Fruit fly (Drosophila melanogaster) whole organism, embryonic: ENCODE results near the gene CG33927.

ENCODE experiments used
- CG10979 ChIP-seq: fragments of 200-800 bp; sonication (Bioruptor generic); optimal IDR thresholded peaks from 2 replicates; lab custom pipeline; 2018; ENCODE audit warnings: missing biosample characterization, mild to moderate bottlenecking, missing genetic modification characterization, moderate library complexity
- CG11085 ChIP-seq: fragments of 200-800 bp; sonication (Bioruptor generic); IDR thresholded peaks from 2 replicates; pipeline ENCODE4 v1.3.6; 2022; ENCODE audit warnings: missing biosample characterization, missing genetic modification characterization
- CG11093 ChIP-seq: fragments of 200-800 bp; sonication (Bioruptor generic); IDR thresholded peaks from 3 replicates; pipeline ENCODE4 v1.3.6; 2022; ENCODE audit warnings: missing biosample characterization, missing genetic modification characterization
- CG11456 ChIP-seq: fragments of 200-800 bp; sonication (Bioruptor generic); IDR thresholded peaks from 3 replicates; pipeline ENCODE4 v1.3.6; 2022; ENCODE audit warnings: missing biosample characterization, missing genetic modification characterization
- CG12391 ChIP-seq: fragments of 200-800 bp; sonication (Bioruptor generic); optimal IDR thresholded peaks from 3 replicates; lab custom pipeline; 2018; ENCODE audit warnings: missing biosample characterization, mild to moderate bottlenecking, missing genetic modification characterization, moderate library complexity
- CG14965 ChIP-seq: fragments of 200-800 bp; sonication (Bioruptor generic); optimal IDR thresholded peaks from 2 replicates; lab custom pipeline; 2016; ENCODE audit warnings: missing biosample characterization, missing genetic modification characterization, borderline replicate concordance
- CG15269 ChIP-seq: fragments of 200-800 bp; sonication (Bioruptor generic); optimal IDR thresholded peaks from 2 replicates; lab custom pipeline; 2018; ENCODE audit warnings: missing biosample characterization, mild to moderate bottlenecking, missing genetic modification characterization, moderate library complexity
- CG1529 ChIP-seq: fragments of 200-800 bp; sonication (Bioruptor generic); optimal IDR thresholded peaks from 3 replicates; lab custom pipeline; 2018; ENCODE audit warnings: missing biosample characterization, missing genetic modification characterization
- CG15601 ChIP-seq: fragments of 200-800 bp; sonication (Bioruptor generic); optimal IDR thresholded peaks from 3 replicates; lab custom pipeline; 2019; ENCODE audit warnings: missing biosample characterization, mild to moderate bottlenecking, missing genetic modification characterization, moderate library complexity
- CG16813 ChIP-seq: fragments of 200-800 bp; sonication (Bioruptor generic); IDR thresholded peaks from 3 replicates; pipeline ENCODE4 v1.3.6; 2022; ENCODE audit warnings: missing biosample characterization, missing genetic modification characterization; ENCODE audit not compliant: partially characterized antibody
- CG17568 ChIP-seq: fragments of 200-800 bp; sonication (Bioruptor generic); optimal IDR thresholded peaks from 2 replicates; lab custom pipeline; 2018; ENCODE audit warnings: missing biosample characterization, mild to moderate bottlenecking, missing genetic modification characterization, moderate library complexity
- CG1792 ChIP-seq: fragments of 200-800 bp; sonication (Bioruptor generic); optimal IDR thresholded peaks from 2 replicates; lab custom pipeline; 2016; ENCODE audit warnings: missing biosample characterization, missing genetic modification characterization
- CG31365 ChIP-seq: fragments of 200-800 bp; sonication (Bioruptor generic); optimal IDR thresholded peaks from 2 replicates; lab custom pipeline; 2018; ENCODE audit warnings: missing biosample characterization, mild to moderate bottlenecking, missing genetic modification characterization
- CG3726 ChIP-seq: fragments of 200-800 bp; sonication (Bioruptor generic); IDR thresholded peaks from 3 replicates; pipeline ENCODE4, ENCODE4 v1.3.6; 2022; ENCODE audit warnings: missing biosample characterization, missing genetic modification characterization
- CG42726 ChIP-seq: fragments of 200-800 bp; sonication (Bioruptor generic); IDR thresholded peaks from 2 replicates; pipeline ENCODE4 v1.3.6; 2022; ENCODE audit warnings: missing biosample characterization, missing genetic modification characterization; ENCODE audit not compliant: partially characterized antibody
- CG5953 ChIP-seq: fragments of 200-800 bp; sonication (Bioruptor generic); IDR thresholded peaks from 2 replicates; pipeline ENCODE4 v1.3.6; 2022; ENCODE audit warnings: missing biosample characterization, missing genetic modification characterization
- CG8290 ChIP-seq, 3 experiments: fragments of 200-800 bp; sonication (Bioruptor generic); optimal IDR thresholded peaks; 2 replicates each; lab custom pipeline; 2016 to 2019; ENCODE audit warnings: missing biosample characterization in 3 of 3, missing genetic modification characterization in 3 of 3, mild to moderate bottlenecking in 2 of 3, moderate library complexity in 1 of 3
- CG9437 ChIP-seq: fragments of 200-800 bp; sonication (Bioruptor generic); optimal IDR thresholded peaks from 2 replicates; lab custom pipeline; 2018; ENCODE audit warnings: missing biosample characterization, mild to moderate bottlenecking, missing genetic modification characterization
- CTCF ChIP-seq: fragments of 200-800 bp; sonication (Bioruptor generic); optimal IDR thresholded peaks from 2 replicates; lab custom pipeline; 2017; ENCODE audit warnings: missing biosample characterization, mild to moderate bottlenecking, missing genetic modification characterization, moderate library complexity
- Fer2 ChIP-seq: fragments of 200-800 bp; sonication (Bioruptor generic); optimal IDR thresholded peaks from 2 replicates; lab custom pipeline; 2018; ENCODE audit warnings: missing biosample characterization, mild to moderate bottlenecking, missing genetic modification characterization, moderate library complexity
- Jarid2 ChIP-seq: fragments of 200-800 bp; sonication (Bioruptor generic); optimal IDR thresholded peaks from 3 replicates; lab custom pipeline; 2017; ENCODE audit warnings: mild to moderate bottlenecking, missing biosample characterization, missing genetic modification reagents, missing genetic modification characterization
- Lhr ChIP-seq: fragments of 200-800 bp; sonication (Bioruptor generic); optimal IDR thresholded peaks from 3 replicates; lab custom pipeline; 2017; ENCODE audit warnings: mild to moderate bottlenecking, missing biosample characterization, missing genetic modification reagents, missing genetic modification characterization
- Myb ChIP-seq: fragments of 200-800 bp; sonication (Bioruptor generic); optimal IDR thresholded peaks from 2 replicates; lab custom pipeline; 2016; ENCODE audit warnings: missing biosample characterization, missing genetic modification characterization
- Nf-YC ChIP-seq: fragments of 200-800 bp; optimal IDR thresholded peaks from 3 replicates; lab custom pipeline; 2019; ENCODE audit warnings: missing biosample characterization, mild to moderate bottlenecking, missing genetic modification characterization, moderate library complexity
- Opbp ChIP-seq: fragments of 200-800 bp; sonication (Bioruptor generic); IDR thresholded peaks from 3 replicates; pipeline ENCODE4 v1.3.6; 2022; ENCODE audit warnings: missing biosample characterization, missing genetic modification characterization; ENCODE audit not compliant: partially characterized antibody
- Poxn ChIP-seq: fragments of 200-800 bp; sonication (Bioruptor generic); IDR thresholded peaks from 2 replicates; pipeline ENCODE4 v1.3.6; 2022; ENCODE audit warnings: missing biosample characterization, missing genetic modification characterization
- Scr ChIP-seq: fragments of 200-800 bp; sonication (Bioruptor generic); IDR thresholded peaks from 2 replicates; pipeline ENCODE4 v1.3.6; 2022; ENCODE audit warnings: missing biosample characterization, missing genetic modification characterization; ENCODE audit not compliant: partially characterized antibody
- Spps ChIP-seq: fragments of 200-800 bp; sonication (Bioruptor generic); optimal IDR thresholded peaks from 2 replicates; lab custom pipeline; 2018; ENCODE audit warnings: missing biosample characterization, mild to moderate bottlenecking, missing genetic modification characterization
- amos ChIP-seq: fragments of 200-800 bp; sonication (Bioruptor generic); IDR thresholded peaks from 2 replicates; pipeline ENCODE4 v1.3.6; 2022; ENCODE audit warnings: missing biosample characterization, missing genetic modification characterization; ENCODE audit not compliant: partially characterized antibody
- az2 ChIP-seq: fragments of 200-800 bp; sonication (Bioruptor generic); optimal IDR thresholded peaks from 3 replicates; lab custom pipeline; 2016; ENCODE audit warnings: missing biosample characterization, missing genetic modification characterization
- bab2 ChIP-seq: fragments of 200-800 bp; sonication (Bioruptor generic); optimal IDR thresholded peaks from 2 replicates; lab custom pipeline; 2016; ENCODE audit warnings: missing biosample characterization, missing genetic modification characterization
- cad ChIP-seq: fragments of >200 bp; optimal IDR thresholded peaks from 2 replicates; lab custom pipeline; 2017; ENCODE audit warnings: missing biosample characterization, missing genetic modification characterization
- cg ChIP-seq: fragments of 200-800 bp; sonication (Bioruptor generic); optimal IDR thresholded peaks from 3 replicates; lab custom pipeline; 2019; ENCODE audit warnings: missing biosample characterization, mild to moderate bottlenecking, missing genetic modification characterization, moderate library complexity
- chinmo ChIP-seq: fragments of 200-800 bp; sonication (Bioruptor generic); IDR thresholded peaks from 4 replicates; pipeline ENCODE4 v1.3.6; 2022; ENCODE audit warnings: missing biosample characterization, missing genetic modification characterization; ENCODE audit not compliant: partially characterized antibody
- ci ChIP-seq: fragments of 200-800 bp; sonication (Bioruptor generic); IDR thresholded peaks from 3 replicates; pipeline ENCODE4 v1.3.6; 2022; ENCODE audit warnings: missing biosample characterization, missing genetic modification characterization
- dpn ChIP-seq, 2 experiments: fragments of 200-800 bp; sonication (Bioruptor generic); optimal IDR thresholded peaks; 3 replicates each; lab custom pipeline; 2016; ENCODE audit warnings: missing biosample characterization in 2 of 2, missing genetic modification characterization in 2 of 2
- emc ChIP-seq: fragments of 200-800 bp; sonication (Bioruptor generic); optimal IDR thresholded peaks from 2 replicates; lab custom pipeline; 2016; ENCODE audit warnings: missing biosample characterization, missing genetic modification characterization
- gcm2 ChIP-seq: fragments of 200-800 bp; sonication (Bioruptor generic); optimal IDR thresholded peaks from 2 replicates; lab custom pipeline; 2016; ENCODE audit warnings: missing biosample characterization, missing genetic modification characterization
- hb ChIP-seq: fragments of 200-800 bp; sonication (Bioruptor generic); IDR thresholded peaks from 3 replicates; pipeline ENCODE4 v1.3.6; 2022; ENCODE audit warnings: missing biosample characterization, missing genetic modification characterization; ENCODE audit not compliant: partially characterized antibody
- hkb ChIP-seq, 2 experiments: fragments of 200-800 bp in 1 of 2; fragments of >200 bp in 1 of 2; sonication (Bioruptor generic) in 1 of 2; IDR thresholded peaks in 1 of 2; optimal IDR thresholded peaks in 1 of 2; 2 replicates each; pipeline versions ENCODE4 v1.3.6 to Lab custom; 2017 to 2022; ENCODE audit warnings: missing biosample characterization in 1 of 2, missing genetic modification characterization in 1 of 2
- knrl ChIP-seq: fragments of 200-800 bp; sonication (Bioruptor generic); IDR thresholded peaks from 3 replicates; pipeline ENCODE4 v1.3.6; 2022; ENCODE audit warnings: missing biosample characterization, missing genetic modification characterization; ENCODE audit not compliant: partially characterized antibody
- nerfin-2 ChIP-seq: fragments of 200-800 bp; sonication (Bioruptor generic); IDR thresholded peaks from 2 replicates; pipeline ENCODE4 v1.3.6; 2022; ENCODE audit warnings: missing biosample characterization, missing genetic modification characterization; ENCODE audit not compliant: partially characterized antibody
- pita ChIP-seq: fragments of 200-800 bp; sonication (Bioruptor generic); optimal IDR thresholded peaks from 2 replicates; lab custom pipeline; 2017; ENCODE audit warnings: missing biosample characterization, mild to moderate bottlenecking, missing genetic modification characterization
- ranshi ChIP-seq: fragments of 200-800 bp; sonication (Bioruptor generic); IDR thresholded peaks from 2 replicates; pipeline ENCODE4 v1.3.6; 2022; ENCODE audit warnings: missing biosample characterization, missing genetic modification characterization
- rib ChIP-seq: fragments of 200-800 bp; sonication (Bioruptor generic); IDR thresholded peaks from 2 replicates; pipeline ENCODE4 v1.3.6; 2022; ENCODE audit warnings: missing biosample characterization, missing genetic modification characterization
- sc ChIP-seq, 3 experiments: fragments of >200 bp in 2 of 3; fragments of 200-800 bp in 1 of 3; sonication (Bioruptor generic) in 1 of 3; optimal IDR thresholded peaks; 2 replicates in 2 of 3; 3 replicates in 1 of 3; lab custom pipeline; 2017; ENCODE audit warnings: mild to moderate bottlenecking in 1 of 3, missing biosample characterization in 1 of 3, missing genetic modification characterization in 1 of 3, missing genetic modification reagents in 1 of 3
- stwl ChIP-seq: fragments of 200-800 bp; sonication (Bioruptor generic); optimal IDR thresholded peaks from 3 replicates; lab custom pipeline; 2018; ENCODE audit warnings: missing biosample characterization, mild to moderate bottlenecking, missing genetic modification characterization, moderate library complexity
- vfl ChIP-seq: fragments of 200-800 bp; sonication (Bioruptor generic); optimal IDR thresholded peaks from 2 replicates; lab custom pipeline; 2016; ENCODE audit warnings: missing biosample characterization, missing genetic modification characterization

CG33927 gene

dm6 chr3R:4706055-4706454, 15.6 kb upstream of the CG33927 start:
- TF ChIP-seq CG3726 (no peak), CG10979 (tag; lab: Kevin White, UChicago) (no peak), CG15269 (tag; lab: Kevin White, UChicago) (no peak), hkb (optimal IDR thresholded peaks at IDR 0.05; lab: Kevin White, UChicago) (no peak), hkb (GFP tag; IDR thresholded peaks at IDR 0.05; lab: Robert Waterston, UW) (no peak), rib (GFP tag; lab: Robert Waterston, UW) (no peak), CG1792 (no peak), az2 (GFP tag; lab: Kevin White, UChicago) (no peak), gcm2 (GFP tag; lab: Kevin White, UChicago) (no peak), CG15601 (tag; lab: Kevin White, UChicago) (no peak), CG17568 (GFP tag; lab: Kevin White, UChicago) (no peak), Fer2 (tag; lab: Kevin White, UChicago) (no peak), Spps (tag; lab: Kevin White, UChicago) (no peak), Nf-YC (tag; lab: Kevin White, UChicago) (no peak)

dm6 chr3R:4705167-4705566, 14.8 kb upstream of the CG33927 start:
- TF ChIP-seq knrl (GFP tag; lab: Robert Waterston, UW) (peak; percentile 63), cg (GFP tag; lab: Kevin White, UChicago) (no peak), hb (GFP tag; lab: Robert Waterston, UW) (peak; percentile 50; the same call in 1 of the 3 replicates), ranshi (no peak), CG16813 (GFP tag; lab: Robert Waterston, UW) (peak; percentile 68), CG31365 (tag; lab: Kevin White, UChicago) (peak; percentile 90), Lhr (GFP tag; lab: Kevin White, UChicago) (peak; percentile 25), bab2 (GFP tag; lab: Kevin White, UChicago) (no peak), ci (GFP tag; lab: Robert Waterston, UW) (no peak), Scr (GFP tag; lab: Robert Waterston, UW) (peak; percentile 22; the same call in 1 of the 2 replicates), CG12391 (tag; lab: Kevin White, UChicago) (no peak), CG14965 (no peak), emc (GFP tag; lab: Kevin White, UChicago) (no peak), CTCF (GFP tag; lab: Kevin White, UChicago) (peak; percentile 82), CG9437 (GFP tag; lab: Kevin White, UChicago) (no peak), CG11456 (GFP tag; lab: Robert Waterston, UW) (0 out of 3 replicates have a peak, but pooled peaks have one; percentile 5), amos (GFP tag; lab: Robert Waterston, UW) (peak; percentile 76), Poxn (GFP tag; lab: Robert Waterston, UW) (no peak), Opbp (GFP tag; lab: Robert Waterston, UW) (peak; percentile 55; the same call in 2 of the 3 replicates), CG11093 (GFP tag; lab: Robert Waterston, UW) (no peak), sc (optimal IDR thresholded peaks at IDR 0.05; lab: Kevin White, UChicago) (no peak), sc (GFP tag; optimal IDR thresholded peaks at IDR 0.05; lab: Kevin White, UChicago) (no peak), nerfin-2 (GFP tag; lab: Robert Waterston, UW) (0 out of 2 replicates have a peak, but pooled peaks have one; percentile 26), CG1529 (GFP tag; lab: Kevin White, UChicago) (no peak), dpn (GFP tag; optimal IDR thresholded peaks at IDR 0.05; lab: Kevin White, UChicago) (no peak), chinmo (0 out of 4 replicates have a peak, but pooled peaks have one; percentile 12), Jarid2 (no peak), cad (GFP tag; lab: Kevin White, UChicago) (no peak), CG8290 (GFP tag; optimal IDR thresholded peaks at IDR 0.05; lab: Kevin White, UChicago) (peak; percentile 27), CG8290 (tag; optimal IDR thresholded peaks at IDR 0.05; lab: Kevin White, UChicago) (no peak), CG5953 (GFP tag; lab: Robert Waterston, UW) (no peak), Myb (GFP tag; lab: Kevin White, UChicago) (peak; percentile 0), CG11085 (GFP tag; lab: Robert Waterston, UW) (peak; percentile 18; the same call in 1 of the 2 replicates), pita (peak; percentile 11), vfl (GFP tag; lab: Kevin White, UChicago) (no peak), stwl (tag; lab: Kevin White, UChicago) (peak; percentile 31), CG42726 (GFP tag; lab: Robert Waterston, UW) (peak; percentile 79)
